Worm (Caenorhabditis elegans) whole organism, L4 larva: ENCODE measurements around the gene srh-167.

ENCODE experiments used
- ama-1 ChIP-seq: fragments of 150-350 bp; optimal IDR thresholded peaks from 2 replicates; lab custom pipeline; 2014; ENCODE audit warnings: inconsistent platforms, mixed read lengths
- nhr-11 ChIP-seq: fragments of 150-350 bp; optimal IDR thresholded peaks from 2 replicates; lab custom pipeline; 2014; ENCODE audit warnings: missing biosample characterization, missing genetic modification characterization
- nhr-28 ChIP-seq: fragments of 150-350 bp; optimal IDR thresholded peaks from 2 replicates; lab custom pipeline; 2014; ENCODE audit warnings: missing biosample characterization, missing genetic modification characterization
- unc-39 ChIP-seq: sonication (generic microtip); optimal IDR thresholded peaks from 2 replicates; lab custom pipeline; 2017; ENCODE audit warnings: missing biosample characterization, missing genetic modification characterization
- zag-1 ChIP-seq: fragments of 150-350 bp; optimal IDR thresholded peaks from 2 replicates; lab custom pipeline; 2014; ENCODE audit warnings: missing biosample characterization, missing genetic modification characterization

DNA sequence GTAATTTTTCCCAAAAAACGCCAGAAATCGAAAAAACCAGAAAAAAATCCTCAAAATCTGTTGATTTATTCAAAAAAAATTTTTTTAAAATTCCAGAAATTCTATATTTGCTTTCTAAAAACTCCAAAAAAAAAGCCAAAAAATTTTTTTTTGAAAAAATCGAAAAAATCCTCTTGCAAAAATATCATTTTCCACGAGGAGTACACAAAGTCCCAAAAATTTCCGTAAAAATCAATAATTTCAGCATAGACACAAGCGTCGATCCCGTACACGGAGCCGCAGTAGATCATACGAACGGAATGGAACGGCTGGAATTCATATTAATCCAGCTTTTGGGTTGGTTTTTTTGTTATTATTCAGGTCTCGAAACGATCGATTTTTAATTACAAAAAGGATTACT is 34.6 kb downstream of the srh-167 start:
- TF ChIP-seq unc-39 (tag; lab: Kevin White, UChicago) (no peak), nhr-11 (no peak), ama-1 (lab: Kevin White, UChicago) (no peak), zag-1 (tag; lab: Kevin White, UChicago) (no peak), nhr-28 (tag; lab: Kevin White, UChicago) (no peak)
